Worm (Caenorhabditis elegans) whole organism, young adult: ENCODE measurements around the gene C06E2.2.

Experiments
- B0336.3 ChIP-seq: fragments of 200-800 bp; sonication (Bioruptor generic); IDR thresholded peaks from 2 replicates; pipeline ENCODE4 v1.3.6; 2022; ENCODE audit warnings: missing genetic modification characterization, missing compliant biosample characterization
- C17E4.6 ChIP-seq: fragments of 200-800 bp; sonication (Bioruptor generic); IDR thresholded peaks from 2 replicates; pipeline ENCODE4 v1.3.6; 2022; ENCODE audit warnings: missing genetic modification reagents, missing genetic modification characterization, missing compliant biosample characterization
- F22D6.2 ChIP-seq: sonication (generic microtip); optimal IDR thresholded peaks from 2 replicates; lab custom pipeline; 2016; ENCODE audit warnings: mild to moderate bottlenecking, missing genetic modification characterization, missing compliant biosample characterization
- F52B5.7 ChIP-seq: sonication (generic microtip); optimal IDR thresholded peaks from 2 replicates; lab custom pipeline; 2016; ENCODE audit warnings: mild to moderate bottlenecking, missing genetic modification characterization, missing compliant biosample characterization
- F57A8.1 ChIP-seq: fragments of 200-800 bp; sonication (Bioruptor generic); optimal IDR thresholded peaks from 2 replicates; lab custom pipeline; 2018; ENCODE audit warnings: mild to moderate bottlenecking, missing genetic modification characterization, moderate library complexity, missing compliant biosample characterization
- F57C9.4 ChIP-seq: sonication (generic microtip); optimal IDR thresholded peaks from 2 replicates; lab custom pipeline; 2017; ENCODE audit warnings: mild to moderate bottlenecking, missing genetic modification characterization, missing compliant biosample characterization
- Y53G8AR.9 ChIP-seq: fragments of 200-800 bp; sonication (Bioruptor generic); conservative IDR thresholded peaks from 2 replicates; pipeline ENCODE4 v1.3.6; 2022; ENCODE audit warnings: missing genetic modification reagents, missing genetic modification characterization, missing compliant biosample characterization
- Y95B8A.8 ChIP-seq: fragments of 200-800 bp; sonication (Bioruptor generic); IDR thresholded peaks from 2 replicates; pipeline ENCODE4 v1.3.6; 2022; ENCODE audit warnings: missing genetic modification reagents, missing genetic modification characterization, missing compliant biosample characterization
- aptf-2 ChIP-seq: fragments of 200-800 bp; sonication (Bioruptor generic); conservative IDR thresholded peaks from 2 replicates; pipeline ENCODE4 v1.3.6; 2022; ENCODE audit warnings: missing genetic modification reagents, missing genetic modification characterization, missing compliant biosample characterization
- aptf-3 ChIP-seq: fragments of 200-800 bp; sonication (Bioruptor generic); IDR thresholded peaks from 2 replicates; pipeline ENCODE4 v1.3.6; 2022; ENCODE audit warnings: missing genetic modification characterization, missing compliant biosample characterization
- atf-7 ChIP-seq: sonication (generic microtip); optimal IDR thresholded peaks from 2 replicates; lab custom pipeline; 2017; ENCODE audit warnings: mild to moderate bottlenecking, missing genetic modification characterization, missing compliant biosample characterization
- attf-5 ChIP-seq: fragments of 200-800 bp; sonication (Bioruptor generic); optimal IDR thresholded peaks from 2 replicates; lab custom pipeline; 2018; ENCODE audit warnings: mild to moderate bottlenecking, missing genetic modification characterization, missing compliant biosample characterization
- ccch-3 ChIP-seq: fragments of 200-800 bp; sonication (Bioruptor generic); optimal IDR thresholded peaks from 2 replicates; lab custom pipeline; 2018; ENCODE audit warnings: mild to moderate bottlenecking, missing genetic modification characterization, missing compliant biosample characterization
- ceh-100 ChIP-seq: fragments of 200-800 bp; sonication (Bioruptor generic); IDR thresholded peaks from 2 replicates; pipeline ENCODE4 v1.3.6; 2022; ENCODE audit warnings: missing genetic modification reagents, missing genetic modification characterization, missing compliant biosample characterization
- ceh-27 ChIP-seq: fragments of 200-800 bp; sonication (Bioruptor generic); optimal IDR thresholded peaks from 2 replicates; lab custom pipeline; 2018; ENCODE audit warnings: mild to moderate bottlenecking, missing genetic modification characterization, moderate library complexity, missing compliant biosample characterization
- die-1 ChIP-seq: sonication (generic microtip); optimal IDR thresholded peaks from 2 replicates; lab custom pipeline; 2016; ENCODE audit warnings: missing genotype, mild to moderate bottlenecking, missing genetic modification characterization, missing compliant biosample characterization
- dpff-1 ChIP-seq: sonication (generic microtip); optimal IDR thresholded peaks from 2 replicates; lab custom pipeline; 2017; ENCODE audit warnings: mild to moderate bottlenecking, missing genetic modification characterization, missing compliant biosample characterization
- dpl-1 ChIP-seq: fragments of 150-350 bp; optimal IDR thresholded peaks from 2 replicates; lab custom pipeline; 2014; ENCODE audit warnings: missing biosample characterization, missing genetic modification reagents, missing genetic modification characterization
- egrh-3 ChIP-seq: fragments of 200-800 bp; sonication (Bioruptor generic); IDR thresholded peaks from 2 replicates; pipeline ENCODE4 v1.3.6; 2022; ENCODE audit warnings: missing genetic modification reagents, missing genetic modification characterization, missing compliant biosample characterization
- hlh-26 ChIP-seq: fragments of 200-800 bp; sonication (Bioruptor generic); conservative IDR thresholded peaks from 2 replicates; pipeline ENCODE4 v1.3.6; 2022; ENCODE audit warnings: missing genetic modification reagents, missing genetic modification characterization, missing compliant biosample characterization
- hmg-20 ChIP-seq: fragments of 200-800 bp; sonication (Bioruptor generic); IDR thresholded peaks from 2 replicates; pipeline ENCODE4 v1.3.6; 2022; ENCODE audit warnings: missing genetic modification reagents, missing genetic modification characterization, missing compliant biosample characterization
- hrde-1 ChIP-seq: sonication (generic microtip); optimal IDR thresholded peaks from 2 replicates; lab custom pipeline; 2016; ENCODE audit warnings: missing genetic modification characterization, mild to moderate bottlenecking, missing compliant biosample characterization, moderate library complexity, missing genotype, missing genetic modification reagents, borderline replicate concordance
- let-526 ChIP-seq: fragments of 200-800 bp; sonication (Bioruptor generic); IDR thresholded peaks from 2 replicates; pipeline ENCODE4 v1.3.6; 2022; ENCODE audit warnings: missing genetic modification reagents, missing genetic modification characterization, missing compliant biosample characterization
- lin-26 ChIP-seq: fragments of 200-800 bp; sonication (Bioruptor generic); IDR thresholded peaks from 2 replicates; pipeline ENCODE4 v1.3.6; 2022; ENCODE audit warnings: missing genetic modification reagents, missing genetic modification characterization, missing compliant biosample characterization
- lir-1 ChIP-seq: fragments of 200-800 bp; sonication (Bioruptor generic); conservative IDR thresholded peaks from 2 replicates; pipeline ENCODE4 v1.3.6; 2022; ENCODE audit warnings: missing genetic modification reagents, missing genetic modification characterization, missing compliant biosample characterization
- madf-6 ChIP-seq: fragments of 200-800 bp; sonication (Bioruptor generic); IDR thresholded peaks from 2 replicates; pipeline ENCODE4 v1.3.6; 2022; ENCODE audit warnings: missing genetic modification reagents, missing genetic modification characterization, missing compliant biosample characterization
- mcd-1 ChIP-seq: fragments of 200-800 bp; sonication (Bioruptor generic); IDR thresholded peaks from 2 replicates; pipeline ENCODE4 v1.3.6; 2022; ENCODE audit warnings: missing genetic modification reagents, missing genetic modification characterization, missing compliant biosample characterization
- mxl-1 ChIP-seq: sonication (generic microtip); optimal IDR thresholded peaks from 2 replicates; lab custom pipeline; 2016; ENCODE audit warnings: missing genetic modification characterization, missing compliant biosample characterization
- nfya-1 ChIP-seq: sonication (generic microtip); optimal IDR thresholded peaks from 2 replicates; lab custom pipeline; 2017; ENCODE audit warnings: antibody characterized with exemption, missing compliant biosample characterization, missing genetic modification characterization, borderline replicate concordance; ENCODE audit not compliant: insufficient read depth
- nfyb-1 ChIP-seq: fragments of 200-800 bp; sonication (Bioruptor generic); IDR thresholded peaks from 2 replicates; pipeline ENCODE4 v1.3.6; 2022; ENCODE audit warnings: missing genetic modification reagents, missing genetic modification characterization, missing compliant biosample characterization
- nhr-27 ChIP-seq: fragments of 200-800 bp; sonication (Bioruptor generic); optimal IDR thresholded peaks from 2 replicates; lab custom pipeline; 2018; ENCODE audit warnings: mild to moderate bottlenecking, missing genetic modification characterization, moderate library complexity, missing compliant biosample characterization
- nhr-90 ChIP-seq: sonication (generic microtip); optimal IDR thresholded peaks from 2 replicates; lab custom pipeline; 2016; ENCODE audit warnings: missing genotype, mild to moderate bottlenecking, missing genetic modification characterization, missing compliant biosample characterization
- pbrm-1 ChIP-seq: fragments of 200-800 bp; sonication (Bioruptor generic); IDR thresholded peaks from 2 replicates; pipeline ENCODE4 v1.3.6; 2022; ENCODE audit warnings: missing genetic modification reagents, missing genetic modification characterization, missing compliant biosample characterization
- snpc-3.4 ChIP-seq: sonication (generic microtip); optimal IDR thresholded peaks from 2 replicates; lab custom pipeline; 2017; ENCODE audit warnings: missing genetic modification characterization, mild to moderate bottlenecking, missing compliant biosample characterization, antibody characterized with exemption, moderate library complexity, missing genotype, missing genetic modification reagents
- snpc-4 ChIP-seq, 5 experiments: fragments of 150-350 bp in 1 of 5; sonication (generic microtip) in 4 of 5; optimal IDR thresholded peaks; 2 replicates each; lab custom pipeline; 2014 to 2018; ENCODE audit warnings: missing genetic modification characterization in 5 of 5, missing biosample characterization in 3 of 5, antibody characterized with exemption in 2 of 5, mild to moderate bottlenecking in 2 of 5, missing compliant biosample characterization in 2 of 5, missing genotype in 2 of 5, moderate library complexity in 2 of 5, missing genetic modification reagents in 1 of 5
- somi-1 ChIP-seq: fragments of 200-800 bp; sonication (Bioruptor generic); optimal IDR thresholded peaks from 2 replicates; lab custom pipeline; 2018; ENCODE audit warnings: mild to moderate bottlenecking, missing genetic modification characterization, missing compliant biosample characterization
- tlf-1 ChIP-seq: fragments of 200-800 bp; sonication (Bioruptor generic); optimal IDR thresholded peaks from 2 replicates; lab custom pipeline; 2018; ENCODE audit warnings: mild to moderate bottlenecking, missing genetic modification characterization, missing compliant biosample characterization
- unc-130 ChIP-seq: sonication (generic microtip); optimal IDR thresholded peaks from 2 replicates; lab custom pipeline; 2016; ENCODE audit warnings: missing genetic modification reagents, missing genetic modification characterization, missing compliant biosample characterization
- ztf-22 ChIP-seq: fragments of 200-800 bp; sonication (Bioruptor generic); optimal IDR thresholded peaks from 2 replicates; lab custom pipeline; 2018; ENCODE audit warnings: mild to moderate bottlenecking, missing genetic modification characterization, moderate library complexity, missing compliant biosample characterization
- ztf-3 ChIP-seq: fragments of 200-800 bp; sonication (Bioruptor generic); optimal IDR thresholded peaks from 2 replicates; lab custom pipeline; 2018; ENCODE audit warnings: mild to moderate bottlenecking, missing genetic modification characterization, missing compliant biosample characterization
- ztf-6 ChIP-seq: fragments of 200-800 bp; sonication (Bioruptor generic); IDR thresholded peaks from 2 replicates; pipeline ENCODE4 v1.3.6; 2022; ENCODE audit warnings: missing genetic modification reagents, missing genetic modification characterization, missing compliant biosample characterization

Gene C06E2.2

DNA sequence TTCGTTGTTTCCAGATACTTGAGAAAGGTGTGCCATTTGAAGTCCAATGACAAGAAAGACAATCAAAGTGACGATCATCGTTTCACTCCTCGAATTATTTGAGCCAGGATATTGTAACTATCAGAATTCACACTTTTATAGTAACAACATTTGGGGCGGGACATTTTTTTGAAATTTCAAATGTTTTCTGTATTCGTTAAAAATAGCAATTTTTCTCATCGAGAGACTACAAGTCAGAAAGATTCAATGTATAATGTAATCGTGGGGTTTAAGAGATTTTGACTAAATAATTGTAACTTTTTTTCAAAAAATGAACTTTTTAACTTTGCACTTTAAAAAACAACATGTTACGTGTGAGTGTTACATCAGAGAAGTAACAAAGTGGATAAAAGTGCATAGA, 12.9 kb upstream of the C06E2.2 start, which contains the start of gene ins-9:
Gene ins-9 (minus strand): TSS at position 101 of the 400 bp plus-strand sequence.
- TF ChIP-seq ztf-3 (GFP tag; lab: Kevin White, UChicago) = no peak
- no peak for TF ChIP-seq mxl-1
- TF ChIP-seq F57A8.1 = no peak
- no peak for TF ChIP-seq lir-1 (GFP tag; lab: Robert Waterston, UW)

DNA sequence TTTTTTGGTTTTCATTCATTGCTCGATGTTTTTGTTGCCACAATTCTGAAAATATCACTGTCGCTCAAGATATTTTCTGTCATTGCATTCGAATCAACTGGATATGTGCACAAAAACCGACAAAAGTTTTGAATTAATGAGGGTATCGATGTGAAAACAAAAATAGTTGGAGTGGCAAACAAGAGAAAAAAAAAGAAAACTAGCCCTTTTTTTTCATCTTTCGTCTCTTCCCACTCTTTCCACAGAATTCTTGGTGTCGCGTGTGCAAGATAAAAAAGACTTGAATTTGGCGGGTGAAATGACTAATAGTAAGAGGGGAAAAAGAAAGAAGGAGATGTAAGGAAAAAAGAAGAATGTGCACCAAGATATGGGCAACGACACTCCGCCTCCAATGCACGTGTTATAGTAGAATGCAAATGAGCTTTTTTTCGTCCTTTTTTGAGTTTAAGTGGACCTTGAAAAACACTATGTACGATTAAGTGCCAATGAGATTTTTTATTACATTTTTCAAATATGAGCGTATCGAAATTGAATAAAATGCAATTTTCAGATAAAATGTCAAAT, 10.3 kb upstream of the C06E2.2 start, which contains the start of the genes ubc-22 and ubc-21:
Gene ubc-22 (minus strand): TSS at position 51 of the 564 bp plus-strand sequence.
Gene ubc-21 (plus strand): TSS at position 514 of the 564 bp plus-strand sequence.
- TF ChIP-seq mxl-1 = no peak
- TF ChIP-seq somi-1 (GFP tag; lab: Kevin White, UChicago) = no peak
- no peak for TF ChIP-seq nfyb-1 (GFP tag; lab: Robert Waterston, UW)
- no peak for TF ChIP-seq mcd-1 (GFP tag; lab: Robert Waterston, UW)
- TF ChIP-seq hlh-26 (GFP tag; lab: Robert Waterston, UW) = no peak
- no peak for TF ChIP-seq nhr-27 (tag; lab: Kevin White, UChicago)
- no peak for TF ChIP-seq nhr-90 (tag; lab: Kevin White, UChicago)
- TF ChIP-seq Y53G8AR.9 (GFP tag; lab: Robert Waterston, UW) = no peak
- no peak for TF ChIP-seq nfya-1 (tag; lab: Kevin White, UChicago)

DNA sequence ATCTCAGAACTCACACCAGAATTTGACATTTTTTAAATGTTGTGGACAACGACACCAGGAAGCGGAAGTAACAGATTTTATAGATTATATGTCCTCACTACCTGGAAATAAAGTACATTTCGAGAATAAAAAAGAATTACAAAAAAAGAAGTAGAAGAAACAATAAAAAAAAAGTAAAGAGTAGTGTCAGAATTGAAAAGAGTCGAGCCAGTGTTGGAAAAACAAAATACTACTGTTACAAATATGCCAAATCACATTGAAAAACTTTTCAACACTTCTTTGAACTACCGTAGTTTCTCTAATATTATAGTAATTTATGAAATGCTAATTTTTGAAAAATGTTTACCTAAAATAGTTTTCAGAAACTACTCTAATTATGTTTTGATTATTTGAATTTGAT, 4.7 kb upstream of the C06E2.2 start, which contains the start of gene C06E2.1:
Gene C06E2.1 (minus strand): TSS at position 101 of the 400 bp plus-strand sequence.
- TF ChIP-seq tlf-1 (GFP tag; lab: Kevin White, UChicago) = no peak
- TF ChIP-seq ccch-3 = no peak
- TF ChIP-seq snpc-4 (GFP tag; optimal IDR thresholded peaks at IDR 0.05; lab: Kevin White, UChicago) = no peak
- TF ChIP-seq snpc-4 (tag; optimal IDR thresholded peaks at IDR 0.05; lab: Kevin White, UChicago) = no peak
- no peak for TF ChIP-seq attf-5 (GFP tag; lab: Kevin White, UChicago)
- no peak for TF ChIP-seq dpl-1 (GFP tag; lab: Kevin White, UChicago)

DNA sequence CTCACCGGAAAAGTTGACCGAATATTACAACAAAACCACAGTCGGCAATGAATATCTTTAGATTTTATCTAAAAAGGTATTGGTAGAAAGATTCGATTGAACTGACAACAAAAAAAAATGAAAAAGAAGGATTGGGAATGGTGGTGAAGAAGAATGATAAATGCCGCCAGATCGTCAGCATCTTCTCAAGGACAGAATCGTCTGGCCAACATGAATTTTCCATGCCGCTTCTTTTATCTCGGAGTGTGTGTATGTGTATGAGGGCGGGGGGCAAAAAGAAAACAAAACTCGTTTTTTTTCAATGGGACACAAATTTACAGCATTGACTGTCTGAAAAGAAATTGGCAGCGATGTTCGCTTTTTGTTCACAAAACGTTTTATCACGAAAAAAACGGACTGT, 3.6 kb upstream of the C06E2.2 start:
- TF ChIP-seq F52B5.7 (tag; lab: Kevin White, UChicago) = no peak
- TF ChIP-seq aptf-2 (GFP tag; lab: Robert Waterston, UW) = no peak
- TF ChIP-seq pbrm-1 (GFP tag; lab: Robert Waterston, UW) = no peak
- no peak for TF ChIP-seq dpff-1 (tag; lab: Kevin White, UChicago)
- no peak for TF ChIP-seq Y95B8A.8 (GFP tag; lab: Robert Waterston, UW)
- no peak for TF ChIP-seq nhr-27 (tag; lab: Kevin White, UChicago)
- no peak for TF ChIP-seq lin-26
- TF ChIP-seq F22D6.2 (tag; lab: Kevin White, UChicago) = no peak
- no peak for TF ChIP-seq die-1
- TF ChIP-seq C17E4.6 (GFP tag; lab: Robert Waterston, UW) = no peak
- TF ChIP-seq aptf-3 = no peak
- TF ChIP-seq ztf-22 (GFP tag; lab: Kevin White, UChicago) = no peak
- no peak for TF ChIP-seq hmg-20 (GFP tag; lab: Robert Waterston, UW)
- TF ChIP-seq snpc-3.4 (tag; lab: Kevin White, UChicago) = no peak

DNA sequence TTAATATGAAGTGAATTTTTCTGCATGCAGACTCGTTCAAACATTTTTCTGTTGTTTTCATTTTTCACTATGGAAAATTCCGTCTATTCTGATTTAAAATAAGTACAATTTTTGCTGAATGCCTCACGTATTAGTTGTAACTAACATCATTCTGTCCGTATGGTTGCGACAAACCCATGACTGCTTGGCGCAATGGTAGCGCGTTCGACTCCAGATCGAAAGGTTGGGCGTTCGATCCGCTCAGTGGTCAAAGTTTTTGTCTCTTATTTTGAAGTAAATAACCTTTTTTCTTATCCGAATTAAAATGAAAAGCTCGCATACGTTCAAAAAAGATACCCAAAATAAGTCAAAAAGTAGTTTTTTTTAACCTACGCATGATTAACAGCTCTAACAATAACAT, 2.3 kb upstream of the C06E2.2 start:
- TF ChIP-seq C17E4.6 (GFP tag; lab: Robert Waterston, UW) (no peak), ceh-100 (GFP tag; lab: Robert Waterston, UW) (no peak), atf-7 (no peak), F57C9.4 (tag; lab: Kevin White, UChicago) (no peak), pbrm-1 (GFP tag; lab: Robert Waterston, UW) (no peak), unc-130 (no peak), ztf-6 (GFP tag; lab: Robert Waterston, UW) (no peak), Y53G8AR.9 (GFP tag; lab: Robert Waterston, UW) (no peak), madf-6 (GFP tag; lab: Robert Waterston, UW) (no peak), hrde-1 (tag; lab: Kevin White, UChicago) (no peak), let-526 (GFP tag; lab: Robert Waterston, UW) (0 out of 2 replicates have a peak, but pooled peaks have one; percentile 29), ceh-27 (GFP tag; lab: Kevin White, UChicago) (no peak), B0336.3 (no peak), egrh-3 (GFP tag; lab: Robert Waterston, UW) (no peak)
